Worm (Caenorhabditis elegans) whole organism, L3 larva: ENCODE data around the gene F58F6.5.
A peak's percentile ranks its signal among the peaks of the same experiment; 100 is the strongest.

ENCODE experiments used
- R02D3.7 ChIP-seq: fragments of 150-350 bp; optimal IDR thresholded peaks from 2 replicates; lab custom pipeline; 2014; ENCODE audit warnings: missing biosample characterization, missing genetic modification characterization
- aly-2 ChIP-seq: fragments of 150-350 bp; optimal IDR thresholded peaks from 2 replicates; lab custom pipeline; 2014; ENCODE audit warnings: missing biosample characterization, missing genetic modification characterization
- ceh-16 ChIP-seq: sonication (generic microtip); optimal IDR thresholded peaks from 2 replicates; lab custom pipeline; 2017; ENCODE audit warnings: missing biosample characterization, missing genetic modification characterization
- ceh-28 ChIP-seq: fragments of 150-350 bp; optimal IDR thresholded peaks from 2 replicates; lab custom pipeline; 2014; ENCODE audit warnings: missing biosample characterization, missing genetic modification reagents, missing genetic modification characterization
- ceh-82 ChIP-seq: fragments of 150-350 bp; optimal IDR thresholded peaks from 2 replicates; lab custom pipeline; 2014; ENCODE audit warnings: missing biosample characterization, missing genetic modification characterization
- ceh-9 ChIP-seq: sonication (generic microtip); optimal IDR thresholded peaks from 2 replicates; lab custom pipeline; 2018; ENCODE audit warnings: missing biosample characterization, missing genetic modification characterization
- daf-12 ChIP-seq: fragments of 150-350 bp; optimal IDR thresholded peaks from 2 replicates; lab custom pipeline; 2014; ENCODE audit warnings: missing biosample characterization, missing genetic modification reagents, missing genetic modification characterization
- egl-27 ChIP-seq: sonication (generic microtip); optimal IDR thresholded peaks from 4 replicates; lab custom pipeline; 2017; ENCODE audit warnings: missing biosample characterization, missing genetic modification reagents, missing genetic modification characterization
- elt-1 ChIP-seq: fragments of 150-350 bp; optimal IDR thresholded peaks from 2 replicates; lab custom pipeline; 2014; ENCODE audit warnings: missing biosample characterization, missing genetic modification characterization
- elt-3 ChIP-seq, 3 experiments: fragments of 150-350 bp in 1 of 3; sonication (generic microtip) in 2 of 3; optimal IDR thresholded peaks; 2 replicates in 2 of 3; 4 replicates in 1 of 3; lab custom pipeline; 2014 to 2017; ENCODE audit warnings: missing biosample characterization in 3 of 3, missing genetic modification characterization in 3 of 3
- fkh-10 ChIP-seq: sonication (generic microtip); optimal IDR thresholded peaks from 2 replicates; lab custom pipeline; 2017; ENCODE audit warnings: missing biosample characterization, missing genetic modification reagents, missing genetic modification characterization
- fkh-2 ChIP-seq: fragments of 150-350 bp; optimal IDR thresholded peaks from 2 replicates; lab custom pipeline; 2014; ENCODE audit warnings: missing biosample characterization, missing genetic modification reagents, missing genetic modification characterization
- fos-1 ChIP-seq: fragments of 150-350 bp; optimal IDR thresholded peaks from 2 replicates; lab custom pipeline; 2014; ENCODE audit warnings: missing biosample characterization, missing genetic modification characterization
- hmg-11 ChIP-seq: sonication (generic microtip); optimal IDR thresholded peaks from 2 replicates; lab custom pipeline; 2016; ENCODE audit warnings: missing genetic modification characterization, missing compliant biosample characterization
- jun-1 ChIP-seq: fragments of 150-350 bp; optimal IDR thresholded peaks from 2 replicates; lab custom pipeline; 2014; ENCODE audit warnings: missing biosample characterization, missing genetic modification reagents, missing genetic modification characterization
- lin-39 ChIP-seq: fragments of 150-350 bp; optimal IDR thresholded peaks from 2 replicates; lab custom pipeline; 2018; ENCODE audit warnings: missing biosample characterization, missing genetic modification reagents, missing genetic modification characterization
- lsy-12 ChIP-seq: sonication (generic microtip); optimal IDR thresholded peaks from 2 replicates; lab custom pipeline; 2016; ENCODE audit warnings: mild to moderate bottlenecking, missing genetic modification characterization, missing compliant biosample characterization
- mdl-1 ChIP-seq: fragments of 150-350 bp; optimal IDR thresholded peaks from 2 replicates; lab custom pipeline; 2014; ENCODE audit warnings: missing biosample characterization, missing genetic modification characterization
- mml-1 ChIP-seq: fragments of 150-350 bp; sonication (generic microtip); optimal IDR thresholded peaks from 3 replicates; lab custom pipeline; 2014; ENCODE audit warnings: missing biosample characterization, missing genetic modification characterization
- nfya-1 ChIP-seq: sonication (generic microtip); optimal IDR thresholded peaks from 2 replicates; lab custom pipeline; 2017; ENCODE audit warnings: missing genetic modification characterization, mild to moderate bottlenecking, missing compliant biosample characterization, antibody characterized with exemption, moderate library complexity; ENCODE audit not compliant: insufficient read depth
- nhr-11 ChIP-seq: fragments of 150-350 bp; optimal IDR thresholded peaks from 2 replicates; lab custom pipeline; 2014; ENCODE audit warnings: missing biosample characterization, missing genetic modification characterization
- nhr-12 ChIP-seq: fragments of 150-350 bp; optimal IDR thresholded peaks from 2 replicates; lab custom pipeline; 2014; ENCODE audit warnings: missing biosample characterization, missing genetic modification characterization
- nhr-23 ChIP-seq: fragments of 150-350 bp; optimal IDR thresholded peaks from 2 replicates; lab custom pipeline; 2014; ENCODE audit warnings: missing biosample characterization, missing genetic modification reagents, missing genetic modification characterization
- nhr-25 ChIP-seq: sonication (generic microtip); optimal IDR thresholded peaks from 2 replicates; lab custom pipeline; 2017; ENCODE audit warnings: missing biosample characterization, missing genetic modification characterization
- nhr-28 ChIP-seq: fragments of 150-350 bp; optimal IDR thresholded peaks from 2 replicates; lab custom pipeline; 2014; ENCODE audit warnings: missing biosample characterization, missing genetic modification characterization
- nhr-43 ChIP-seq: sonication (generic microtip); optimal IDR thresholded peaks from 2 replicates; lab custom pipeline; 2016; ENCODE audit warnings: mild to moderate bottlenecking, missing genetic modification characterization, missing compliant biosample characterization; ENCODE audit not compliant: poor library complexity, severe bottlenecking
- nhr-76 ChIP-seq: fragments of 150-350 bp; sonication (generic microtip); optimal IDR thresholded peaks from 5 replicates; lab custom pipeline; 2014; ENCODE audit warnings: missing biosample characterization, missing genetic modification characterization
- nhr-77 ChIP-seq: fragments of 150-350 bp; optimal IDR thresholded peaks from 2 replicates; lab custom pipeline; 2014; ENCODE audit warnings: missing biosample characterization, missing genetic modification characterization
- pha-4 ChIP-seq: fragments of 150-350 bp; optimal IDR thresholded peaks from 2 replicates; lab custom pipeline; 2014; ENCODE audit warnings: missing biosample characterization, missing genetic modification reagents, missing genetic modification characterization
- sea-2 ChIP-seq: fragments of 150-350 bp; sonication (generic microtip); optimal IDR thresholded peaks from 4 replicates; lab custom pipeline; 2014; ENCODE audit warnings: missing biosample characterization, missing genetic modification reagents, missing genetic modification characterization
- skn-1 ChIP-seq: fragments of 150-350 bp; optimal IDR thresholded peaks from 2 replicates; lab custom pipeline; 2014; ENCODE audit warnings: missing biosample characterization, missing genetic modification characterization
- tbx-2 ChIP-seq: sonication (generic microtip); optimal IDR thresholded peaks from 2 replicates; lab custom pipeline; 2016; ENCODE audit warnings: mild to moderate bottlenecking, missing genetic modification characterization, missing compliant biosample characterization
- unc-39 ChIP-seq: sonication (generic microtip); optimal IDR thresholded peaks from 4 replicates; lab custom pipeline; 2017; ENCODE audit warnings: missing biosample characterization, missing genetic modification characterization
- unc-62 ChIP-seq: fragments of 150-350 bp; sonication (generic microtip); optimal IDR thresholded peaks from 4 replicates; lab custom pipeline; 2014; ENCODE audit warnings: missing biosample characterization, missing genetic modification reagents, missing genetic modification characterization

F58F6.5 gene

DNA sequence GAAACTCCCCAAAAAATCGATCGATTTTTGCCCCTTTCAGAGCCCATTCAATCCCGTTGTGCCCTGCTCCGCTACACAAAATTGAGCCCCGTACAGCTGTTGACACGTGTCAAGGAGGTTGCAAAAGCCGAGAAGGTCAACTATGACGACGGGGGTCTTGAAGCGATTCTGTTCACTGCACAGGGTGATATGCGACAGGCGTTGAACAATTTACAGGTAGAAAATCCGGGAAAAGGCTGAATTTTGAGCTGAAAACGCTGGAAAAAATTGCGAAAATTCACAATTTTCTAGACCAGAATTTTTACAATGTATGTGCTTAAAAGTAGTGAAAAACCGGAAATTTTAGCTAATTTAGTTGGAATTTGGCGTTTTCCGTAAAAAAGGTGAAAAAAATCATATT is 5.9 kb downstream of the F58F6.5 start:
- no peak for TF ChIP-seq mdl-1 (tag; lab: Kevin White, UChicago)
- TF ChIP-seq skn-1, result no peak
- no peak for TF ChIP-seq unc-62 (GFP tag; lab: Kevin White, UChicago)
- no peak for TF ChIP-seq nhr-12 (tag; lab: Kevin White, UChicago)
- no peak for TF ChIP-seq fos-1 (tag; lab: Kevin White, UChicago)
- TF ChIP-seq nfya-1 (tag; lab: Kevin White, UChicago), result no peak
- TF ChIP-seq nhr-25, result no peak
- TF ChIP-seq elt-3 (tag; optimal IDR thresholded peaks at IDR 0.05; lab: Kevin White, UChicago), result no peak
- no peak for TF ChIP-seq sea-2
- TF ChIP-seq nhr-43, result no peak
- no peak for TF ChIP-seq nhr-11 (tag; lab: Kevin White, UChicago)
- no peak for TF ChIP-seq jun-1
- no peak for TF ChIP-seq nhr-77 (tag; lab: Kevin White, UChicago)
- no peak for TF ChIP-seq elt-1 (tag; lab: Kevin White, UChicago)
- TF ChIP-seq ceh-16, result no peak
- no peak for TF ChIP-seq fkh-10 (GFP tag; lab: Kevin White, UChicago)
- no peak for TF ChIP-seq ceh-28 (tag; lab: Kevin White, UChicago)
- TF ChIP-seq nhr-76 (tag; lab: Kevin White, UChicago), result no peak

ce11 chrIV:1353811-1354210 is 10.3 kb downstream of the F58F6.5 start:
- no peak for TF ChIP-seq nhr-43
- no peak for TF ChIP-seq pha-4 (tag; lab: Kevin White, UChicago)
- no peak for TF ChIP-seq fkh-2 (tag; lab: Kevin White, UChicago)
- TF ChIP-seq egl-27 (tag; lab: Kevin White, UChicago), result no peak
- no peak for TF ChIP-seq unc-39 (tag; lab: Kevin White, UChicago)
- no peak for TF ChIP-seq sea-2
- no peak for TF ChIP-seq hmg-11 (tag; lab: Kevin White, UChicago)
- TF ChIP-seq mml-1 (tag; lab: Kevin White, UChicago), result no peak
- TF ChIP-seq R02D3.7, result no peak
- TF ChIP-seq ceh-9 (tag; lab: Kevin White, UChicago), result no peak
- no peak for TF ChIP-seq elt-3 (tag; optimal IDR thresholded peaks at IDR 0.05; lab: Kevin White, UChicago)
- TF ChIP-seq ceh-16, result no peak
- no peak for TF ChIP-seq aly-2
- no peak for TF ChIP-seq jun-1
- TF ChIP-seq ceh-82 (tag; lab: Kevin White, UChicago), result no peak
- TF ChIP-seq nhr-23 (tag; lab: Kevin White, UChicago), result no peak
- no peak for TF ChIP-seq daf-12 (tag; lab: Kevin White, UChicago)

ce11 chrIV:1355147-1355546 is 11.7 kb downstream of the F58F6.5 start, which contains the start of gene col-104:
Gene col-104, minus strand, starts transcription at chrIV:1355305.
- no peak for TF ChIP-seq tbx-2 (tag; lab: Kevin White, UChicago)
- peak; percentile 53 for TF ChIP-seq ceh-28 (tag; lab: Kevin White, UChicago)

DNA sequence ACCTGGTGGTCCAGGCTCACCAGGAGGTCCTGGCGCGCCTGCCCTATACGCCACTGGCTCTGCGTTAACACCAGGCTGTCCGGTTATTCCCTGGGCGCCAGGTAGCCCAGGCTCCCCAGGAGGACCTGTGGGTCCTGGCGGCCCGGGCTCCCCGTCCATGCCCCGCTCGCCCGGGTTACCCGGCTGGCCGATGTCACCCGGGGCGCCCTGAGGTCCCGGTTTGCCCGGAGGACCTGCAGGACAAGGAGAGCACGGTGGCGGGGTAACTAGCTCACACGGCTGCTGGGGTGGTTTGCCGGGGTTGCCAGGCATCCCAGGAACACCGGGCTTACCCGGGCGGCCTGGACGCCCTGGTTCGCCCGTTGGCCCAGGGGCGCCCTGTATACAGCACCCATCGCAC is 14.6 kb downstream of the F58F6.5 start:
- TF ChIP-seq sea-2, result no peak

DNA sequence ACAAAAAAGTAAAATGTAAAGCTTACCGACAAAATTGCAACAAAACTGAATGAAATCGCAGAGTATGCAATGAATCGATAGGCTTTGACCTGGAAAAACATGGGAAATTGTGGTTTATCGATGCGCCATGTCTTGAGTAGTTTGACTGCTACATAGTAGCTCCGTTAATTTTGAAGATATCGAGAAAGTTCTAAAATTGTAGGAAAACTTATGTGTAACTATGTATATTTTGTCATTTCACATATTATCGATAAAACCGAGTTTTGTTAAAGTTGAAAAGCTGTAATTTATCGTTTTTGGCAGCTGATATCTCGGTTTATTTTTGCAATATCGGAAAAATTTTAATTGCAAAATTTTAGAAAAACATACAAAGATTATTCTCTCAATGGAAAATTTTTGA is 15.6 kb downstream of the F58F6.5 start, which contains the start of gene col-105:
Gene col-105 (minus strand): TSS at position 101 of the 400 bp plus-strand sequence.
- TF ChIP-seq nhr-28 (tag; lab: Kevin White, UChicago) (no peak), skn-1 (no peak), R02D3.7 (no peak), lsy-12 (tag; lab: Kevin White, UChicago) (no peak), fkh-2 (tag; lab: Kevin White, UChicago) (no peak), unc-39 (tag; lab: Kevin White, UChicago) (no peak), tbx-2 (tag; lab: Kevin White, UChicago) (no peak), lin-39 (no peak)
